Worm (Caenorhabditis elegans) whole organism, late embryonic: ENCODE results near the gene ptr-20.

Experiments used
- F13H6.1 ChIP-seq: sonication (generic microtip); optimal IDR thresholded peaks from 2 replicates; lab custom pipeline; 2016; ENCODE audit warnings: missing genetic modification characterization, missing compliant biosample characterization
- Y22D7AL.16 ChIP-seq: sonication (generic microtip); optimal IDR thresholded peaks from 2 replicates; lab custom pipeline; 2016; ENCODE audit warnings: missing genetic modification characterization, missing compliant biosample characterization
- ceh-24 ChIP-seq: sonication (generic microtip); optimal IDR thresholded peaks from 2 replicates; lab custom pipeline; 2016; ENCODE audit warnings: mild to moderate bottlenecking, missing genetic modification characterization, missing compliant biosample characterization
- ets-4 ChIP-seq: sonication (generic microtip); optimal IDR thresholded peaks from 2 replicates; lab custom pipeline; 2016; ENCODE audit warnings: missing genetic modification characterization, missing compliant biosample characterization
- pat-9 ChIP-seq: fragments of 200-800 bp; sonication (Bioruptor generic); optimal IDR thresholded peaks from 2 replicates; lab custom pipeline; 2018; ENCODE audit warnings: mild to moderate bottlenecking, missing genetic modification characterization, moderate library complexity, missing compliant biosample characterization
- pqm-1 ChIP-seq: sonication (generic microtip); optimal IDR thresholded peaks from 2 replicates; lab custom pipeline; 2016; ENCODE audit warnings: missing genetic modification characterization, missing compliant biosample characterization

ce11 chrII:15212260-15212914 lies 54.4 kb downstream of the ptr-20 start:
- TF ChIP-seq pqm-1 (tag; lab: Kevin White, UChicago) (no peak), ceh-24 (tag; lab: Kevin White, UChicago) (no peak), Y22D7AL.16 (tag; lab: Kevin White, UChicago) (no peak), pat-9 (no peak), F13H6.1 (tag; lab: Kevin White, UChicago) (no peak), ets-4 (tag; lab: Kevin White, UChicago) (no peak)
